Fruit fly (Drosophila melanogaster): ENCODE measurements around the gene CG18249.
A peak's percentile ranks its signal among the peaks of the same experiment; 100 is the strongest.

CG18249 gene

dm6 chr3R:8190866-8191265, 29.1 kb upstream of the CG18249 start (continued):
- TF ChIP-seq Lpt (GFP tag; optimal IDR thresholded peaks at IDR 0.05) = no peak
- TF ChIP-seq en (GFP tag; optimal IDR thresholded peaks at IDR 0.05) = no peak
- no peak for TF ChIP-seq ara (GFP tag; IDR thresholded peaks at IDR 0.05)
- TF ChIP-seq CG11560 (tag; IDR thresholded peaks at IDR 0.05) = no peak
- TF ChIP-seq Aef1 (GFP tag; IDR thresholded peaks at IDR 0.05) = peak; percentile 55; the same call in 2 of the 3 replicates
- TF ChIP-seq CG18764 (GFP tag; optimal IDR thresholded peaks at IDR 0.05) = no peak
- TF ChIP-seq Gsc (GFP tag; IDR thresholded peaks at IDR 0.05) = no peak
- no peak for TF ChIP-seq H2.0 (GFP tag; IDR thresholded peaks at IDR 0.05)
- TF ChIP-seq CG5245 (GFP tag; optimal IDR thresholded peaks at IDR 0.05) = no peak
- TF ChIP-seq CG33557 (GFP tag; optimal IDR thresholded peaks at IDR 0.05) = no peak
- TF ChIP-seq Bdp1 (GFP tag; optimal IDR thresholded peaks at IDR 0.05) = no peak
- peak; percentile 47; the same call in 2 of the 3 replicates for TF ChIP-seq CG16813 (GFP tag; IDR thresholded peaks at IDR 0.05; ENCODE audit: partially characterized antibody)
- TF ChIP-seq crol (GFP tag; IDR thresholded peaks at IDR 0.05) = peak; percentile 77
- no peak for TF ChIP-seq croc (GFP tag; conservative IDR thresholded peaks at IDR 0.05)
- TF ChIP-seq lbe (GFP tag; optimal IDR thresholded peaks at IDR 0.05) = no peak
- TF ChIP-seq Chrac-16 (GFP tag; optimal IDR thresholded peaks at IDR 0.05) = no peak
- TF ChIP-seq Xbp1 (GFP tag; optimal IDR thresholded peaks at IDR 0.05) = no peak
- no peak for TF ChIP-seq Lhr (GFP tag; optimal IDR thresholded peaks at IDR 0.05)
- TF ChIP-seq CG17361 (GFP tag; IDR thresholded peaks at IDR 0.05) = no peak
- no peak for TF ChIP-seq cas (GFP tag; IDR thresholded peaks at IDR 0.05)
- TF ChIP-seq inv (GFP tag; IDR thresholded peaks at IDR 0.05; ENCODE audit: partially characterized antibody) = no peak
- no peak for TF ChIP-seq CG3726 (GFP tag; IDR thresholded peaks at IDR 0.05)
- TF ChIP-seq kay (GFP tag; optimal IDR thresholded peaks at IDR 0.05) = no peak
- no peak for TF ChIP-seq CG11456 (GFP tag; IDR thresholded peaks at IDR 0.05)
- no peak for TF ChIP-seq sug (tag; optimal IDR thresholded peaks at IDR 0.05)
- no peak for TF ChIP-seq dan (GFP tag; IDR thresholded peaks at IDR 0.05)
- TF ChIP-seq HmgD (GFP tag; optimal IDR thresholded peaks at IDR 0.05) = peak; percentile 90
- TF ChIP-seq CG7987 (GFP tag; optimal IDR thresholded peaks at IDR 0.05) = no peak
- TF ChIP-seq CG18599 (GFP tag; optimal IDR thresholded peaks at IDR 0.05) = no peak
- TF ChIP-seq CG10274 (GFP tag; optimal IDR thresholded peaks at IDR 0.05) = no peak
- TF ChIP-seq Nf-YB (GFP tag; optimal IDR thresholded peaks at IDR 0.05) = peak; percentile 99
- no peak for TF ChIP-seq scrt (GFP tag; optimal IDR thresholded peaks at IDR 0.05)
- TF ChIP-seq crp (GFP tag; optimal IDR thresholded peaks at IDR 0.05) = no peak
- TF ChIP-seq CG4617 (GFP tag; optimal IDR thresholded peaks at IDR 0.05; ENCODE audit: borderline replicate concordance) = no peak
- TF ChIP-seq phol (tag; optimal IDR thresholded peaks at IDR 0.05) = peak; percentile 88
- peak; percentile 48; the same call in 2 of the 3 replicates for TF ChIP-seq Opbp (GFP tag; IDR thresholded peaks at IDR 0.05; ENCODE audit: partially characterized antibody)
- no peak for TF ChIP-seq CG16779 (GFP tag; IDR thresholded peaks at IDR 0.05)
- no peak for TF ChIP-seq Mrtf (GFP tag; IDR thresholded peaks at IDR 0.05)
- TF ChIP-seq Rfx (GFP tag; IDR thresholded peaks at IDR 0.05) = no peak
- TF ChIP-seq Hmx (GFP tag; optimal IDR thresholded peaks at IDR 0.05) = no peak
- no peak for TF ChIP-seq cad (GFP tag; optimal IDR thresholded peaks at IDR 0.05)
- no peak for TF ChIP-seq tio (GFP tag; optimal IDR thresholded peaks at IDR 0.05)
- TF ChIP-seq Atf6 (GFP tag; IDR thresholded peaks at IDR 0.05) = no peak
- TF ChIP-seq GATAe (GFP tag; conservative IDR thresholded peaks at IDR 0.05) = no peak
- no peak for TF ChIP-seq CG7928 (GFP tag; optimal IDR thresholded peaks at IDR 0.05)
- no peak for TF ChIP-seq CG4707 (GFP tag; optimal IDR thresholded peaks at IDR 0.05)
- no peak for TF ChIP-seq CG6254 (GFP tag; optimal IDR thresholded peaks at IDR 0.05)
- 0 out of 3 replicates have a peak, but pooled peaks have one; percentile 11 for TF ChIP-seq so (GFP tag; IDR thresholded peaks at IDR 0.05)
- TF ChIP-seq HHEX (GFP tag; optimal IDR thresholded peaks at IDR 0.05) = no peak
- TF ChIP-seq exex (tag; optimal IDR thresholded peaks at IDR 0.05) = no peak
- TF ChIP-seq pan (optimal IDR thresholded peaks at IDR 0.05) = no peak
- peak in 1 of 2 experiments; percentile 87 for TF ChIP-seq pan (GFP tag; optimal IDR thresholded peaks at IDR 0.05 in 1 of 2, IDR thresholded peaks at IDR 0.05 in 1 of 2)
